Worm (Caenorhabditis elegans): ENCODE results near the gene pno-1.

DNA sequence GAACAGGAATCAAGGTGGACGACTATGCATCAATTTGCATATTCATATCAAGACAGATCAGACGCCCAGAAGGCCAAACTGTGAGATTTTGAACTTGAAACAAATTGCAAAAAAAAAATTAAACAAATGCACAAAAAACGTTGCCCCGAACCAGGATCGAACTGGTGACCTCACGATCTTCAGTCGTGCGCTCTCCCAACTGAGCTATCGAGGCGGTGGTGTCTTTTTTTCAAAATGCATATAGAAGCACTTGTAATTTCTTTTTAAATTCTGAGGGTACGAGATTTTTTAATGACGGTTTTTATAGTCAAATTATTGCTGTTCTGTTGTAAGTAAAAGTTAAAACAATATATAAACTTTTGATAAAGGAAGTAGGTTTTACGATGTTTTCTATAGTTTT is 29.6 kb downstream of the pno-1 start:
- TF ChIP-seq F33H1.4 (GFP tag; IDR thresholded peaks at IDR 0.05): peak; percentile 20; the same call in 1 of the 2 replicates
- no peak for TF ChIP-seq unc-62 (GFP tag; optimal IDR thresholded peaks at IDR 0.05)
- peak; percentile 11 for TF ChIP-seq lin-54 (GFP tag; optimal IDR thresholded peaks at IDR 0.05)
- no peak for TF ChIP-seq unc-130 (GFP tag; optimal IDR thresholded peaks at IDR 0.05)
- no peak for TF ChIP-seq aptf-3 (GFP tag; IDR thresholded peaks at IDR 0.05)
- TF ChIP-seq ztf-6 (GFP tag; IDR thresholded peaks at IDR 0.05): no peak
- TF ChIP-seq rpc-1 (optimal IDR thresholded peaks at IDR 0.05): peak; percentile 73
- peak; percentile 94 for TF ChIP-seq rpc-1 (tag; optimal IDR thresholded peaks at IDR 0.05)
- no peak for TF ChIP-seq mes-4 (tag; optimal IDR thresholded peaks at IDR 0.05)
- no peak for TF ChIP-seq Y53G8AR.9 (GFP tag; conservative IDR thresholded peaks at IDR 0.05)
- TF ChIP-seq hrde-1 (tag; optimal IDR thresholded peaks at IDR 0.05; ENCODE audit: borderline replicate concordance): no peak
- TF ChIP-seq nfya-1 (tag; optimal IDR thresholded peaks at IDR 0.05; ENCODE audit: borderline replicate concordance, insufficient read depth): no peak
- no peak for TF ChIP-seq F49E8.2 (tag; optimal IDR thresholded peaks at IDR 0.05; ENCODE audit: insufficient read depth)

All from whole organism, young adult.